Worm (Caenorhabditis elegans) whole organism, young adult: ENCODE data around the gene F57B7.2.
"Not testable (repeated sequence)": the region's sequence is repeated elsewhere in the genome, so short reads cannot be mapped to it uniquely, and the experiment has no call there.

ENCODE experiments used
- F33H1.4 ChIP-seq: fragments of 200-800 bp; sonication (Bioruptor generic); IDR thresholded peaks from 2 replicates; pipeline ENCODE4 v1.3.6; 2022; ENCODE audit warnings: missing genetic modification reagents, missing genetic modification characterization, missing compliant biosample characterization
- ama-1 ChIP-seq, 3 experiments: fragments of 150-350 bp in 1 of 3; sonication (generic microtip) in 2 of 3; optimal IDR thresholded peaks; 2 replicates each; lab custom pipeline; 2014 to 2018; ENCODE audit warnings: missing biosample characterization in 2 of 3, missing genetic modification characterization in 2 of 3, missing genetic modification reagents in 2 of 3
- hmg-20 ChIP-seq: fragments of 200-800 bp; sonication (Bioruptor generic); IDR thresholded peaks from 2 replicates; pipeline ENCODE4 v1.3.6; 2022; ENCODE audit warnings: missing genetic modification reagents, missing genetic modification characterization, missing compliant biosample characterization
- lin-26 ChIP-seq: fragments of 200-800 bp; sonication (Bioruptor generic); IDR thresholded peaks from 2 replicates; pipeline ENCODE4 v1.3.6; 2022; ENCODE audit warnings: missing genetic modification reagents, missing genetic modification characterization, missing compliant biosample characterization
- sea-2 ChIP-seq: fragments of 200-800 bp; sonication (Bioruptor generic); IDR thresholded peaks from 2 replicates; pipeline ENCODE4 v1.3.6; 2022; ENCODE audit warnings: missing genetic modification characterization, missing compliant biosample characterization
- zfh-2 ChIP-seq: fragments of 200-800 bp; sonication (Bioruptor generic); conservative IDR thresholded peaks from 2 replicates; pipeline ENCODE4 v1.3.6; 2022; ENCODE audit warnings: missing genetic modification reagents, missing genetic modification characterization, missing compliant biosample characterization

DNA sequence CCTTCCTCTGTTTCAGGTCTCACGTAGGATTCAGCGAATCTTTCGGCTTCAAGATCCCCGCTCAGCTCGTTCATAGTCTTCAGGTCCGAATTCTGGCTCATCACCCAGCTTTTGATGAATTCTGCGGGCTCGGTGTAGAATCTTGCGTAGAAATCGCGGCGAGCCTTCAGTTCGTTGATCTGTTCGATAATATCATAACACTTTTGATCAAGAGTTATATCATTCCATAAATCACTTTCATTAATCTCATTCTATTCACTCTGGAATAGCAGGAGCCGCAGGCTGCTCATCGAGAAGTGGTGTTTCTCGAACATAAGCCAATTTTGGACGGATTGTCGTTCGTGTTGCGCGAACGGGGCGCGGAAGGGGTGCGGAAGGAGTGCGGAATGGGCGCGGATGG, 48.4 kb downstream of the F57B7.2 start, which contains the start of gene K03B8.4:
- TF ChIP-seq F33H1.4 (GFP tag; lab: Robert Waterston, UW); hmg-20 (GFP tag; lab: Robert Waterston, UW); sea-2 (GFP tag; lab: Robert Waterston, UW); lin-26 (GFP tag; lab: Robert Waterston, UW); zfh-2 (GFP tag; lab: Robert Waterston, UW); ama-1 (optimal IDR thresholded peaks at IDR 0.05; lab: Kevin White, UChicago); ama-1 (GFP tag; optimal IDR thresholded peaks at IDR 0.05; lab: Kevin White, UChicago): not testable (repeated sequence)
